Fruit fly (Drosophila melanogaster): ENCODE measurements around the gene Mct1.

dm6 chrX:2219246-2219645 is 30.3 kb downstream of the Mct1 start:
- no peak for TF ChIP-seq sage (GFP tag; optimal IDR thresholded peaks at IDR 0.05)
- TF ChIP-seq usp (GFP tag; optimal IDR thresholded peaks at IDR 0.05) = no peak
- TF ChIP-seq pan (optimal IDR thresholded peaks at IDR 0.05) = no peak
- TF ChIP-seq Dif (GFP tag; optimal IDR thresholded peaks at IDR 0.05; ENCODE audit: partially characterized antibody) = no peak
- TF ChIP-seq Hr78 (GFP tag; optimal IDR thresholded peaks at IDR 0.05) = no peak
- no peak for TF ChIP-seq h (GFP tag; optimal IDR thresholded peaks at IDR 0.05)
- TF ChIP-seq sv (GFP tag; optimal IDR thresholded peaks at IDR 0.05) = no peak

Data from whole organism, wandering third instar larva.